Worm (Caenorhabditis elegans): ENCODE data around the gene D1053.2.
A peak's percentile ranks its signal among the peaks of the same experiment; 100 is the strongest.

D1053.2 gene

DNA sequence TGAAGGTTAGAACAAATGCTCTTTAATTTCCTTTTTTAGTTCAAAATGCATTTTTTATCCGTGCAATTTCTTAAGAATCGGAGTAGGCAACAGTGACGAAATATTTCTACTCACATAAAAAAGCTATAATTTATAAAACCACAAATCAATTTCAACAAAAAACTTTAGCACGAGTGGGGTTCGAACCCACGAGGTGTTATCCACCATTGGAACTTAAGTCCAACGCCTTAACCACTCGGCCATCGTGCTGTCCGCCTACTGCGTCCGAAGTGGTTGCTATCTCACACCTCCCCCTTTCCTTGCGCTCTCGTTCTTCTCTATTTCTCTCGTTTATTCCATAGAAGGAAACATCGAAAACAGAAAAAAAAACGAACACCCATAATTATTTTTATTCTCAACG is 29.7 kb downstream of the D1053.2 start (continued):
- TF ChIP-seq hlh-13 (GFP tag; optimal IDR thresholded peaks at IDR 0.05) = peak; percentile 63
- TF ChIP-seq ztf-16 (tag; optimal IDR thresholded peaks at IDR 0.05) = peak; percentile 75
- TF ChIP-seq ceh-14 (tag; optimal IDR thresholded peaks at IDR 0.05) = peak; percentile 54
- TF ChIP-seq elt-4 (tag; optimal IDR thresholded peaks at IDR 0.05) = no peak
- no peak for TF ChIP-seq ceh-30 (tag; optimal IDR thresholded peaks at IDR 0.05)
- peak; percentile 44 for TF ChIP-seq dve-1 (tag; optimal IDR thresholded peaks at IDR 0.05)
- TF ChIP-seq pat-9 (tag; optimal IDR thresholded peaks at IDR 0.05) = peak; percentile 66
- TF ChIP-seq ceh-9 (tag; optimal IDR thresholded peaks at IDR 0.05) = peak; percentile 31
- peak; percentile 57 for TF ChIP-seq K09A11.1 (tag; optimal IDR thresholded peaks at IDR 0.05; ENCODE audit: insufficient read depth)
- peak; percentile 62 for TF ChIP-seq F13H6.1 (tag; optimal IDR thresholded peaks at IDR 0.05)
- peak; percentile 53 for TF ChIP-seq unc-42 (tag; optimal IDR thresholded peaks at IDR 0.05)
- TF ChIP-seq unc-86 (tag; optimal IDR thresholded peaks at IDR 0.05) = peak; percentile 80
- TF ChIP-seq ttx-3 (tag; optimal IDR thresholded peaks at IDR 0.05) = peak; percentile 99
- peak; percentile 36 for TF ChIP-seq ceh-24 (tag; optimal IDR thresholded peaks at IDR 0.05)
- TF ChIP-seq odd-2 (tag; optimal IDR thresholded peaks at IDR 0.05) = peak; percentile 36
- no peak for TF ChIP-seq unc-55 (GFP tag; optimal IDR thresholded peaks at IDR 0.05)
- TF ChIP-seq sox-2 (GFP tag; IDR thresholded peaks at IDR 0.05) = peak; percentile 54; the same call in 1 of the 2 replicates
- TF ChIP-seq hlh-8 (tag; optimal IDR thresholded peaks at IDR 0.05) = peak; percentile 14
- peak; percentile 72 for TF ChIP-seq ceh-31 (tag; optimal IDR thresholded peaks at IDR 0.05)
- peak; percentile 63 for TF ChIP-seq ceh-48 (tag; optimal IDR thresholded peaks at IDR 0.05)
- peak; percentile 70 for TF ChIP-seq gmeb-2 (tag; optimal IDR thresholded peaks at IDR 0.05)
- TF ChIP-seq C08G9.2 (tag; optimal IDR thresholded peaks at IDR 0.05) = peak; percentile 74
- TF ChIP-seq ceh-22 (tag; optimal IDR thresholded peaks at IDR 0.05) = no peak
- TF ChIP-seq lim-6 (tag; optimal IDR thresholded peaks at IDR 0.05) = peak; percentile 7
- peak; percentile 71 for TF ChIP-seq lin-11 (tag; optimal IDR thresholded peaks at IDR 0.05)
- TF ChIP-seq ref-2 (tag; optimal IDR thresholded peaks at IDR 0.05) = peak; percentile 67
- TF ChIP-seq syd-9 (tag; optimal IDR thresholded peaks at IDR 0.05) = peak; percentile 79
- peak; percentile 49 for TF ChIP-seq ahr-1 (tag; optimal IDR thresholded peaks at IDR 0.05)
- TF ChIP-seq rnt-1 (tag; optimal IDR thresholded peaks at IDR 0.05) = peak; percentile 67
- TF ChIP-seq fkh-10 (GFP tag; optimal IDR thresholded peaks at IDR 0.05) = no peak
- TF ChIP-seq fax-1 (tag; optimal IDR thresholded peaks at IDR 0.05) = peak; percentile 69
- TF ChIP-seq unc-3 (GFP tag; conservative IDR thresholded peaks at IDR 0.05) = peak; percentile 82
- peak; percentile 70 for TF ChIP-seq unc-3 (tag; optimal IDR thresholded peaks at IDR 0.05)
- no peak for TF ChIP-seq ceh-45 (GFP tag; IDR thresholded peaks at IDR 0.05)
- TF ChIP-seq pax-1 (tag; optimal IDR thresholded peaks at IDR 0.05) = no peak
- peak; percentile 70 for TF ChIP-seq T23F11.4 (GFP tag; optimal IDR thresholded peaks at IDR 0.05)
- peak; percentile 37 for TF ChIP-seq npax-4 (tag; optimal IDR thresholded peaks at IDR 0.05)
- peak; percentile 78 for TF ChIP-seq tbx-2 (tag; optimal IDR thresholded peaks at IDR 0.05)
- peak; percentile 78 for TF ChIP-seq elt-2 (tag; optimal IDR thresholded peaks at IDR 0.05)
- TF ChIP-seq ceh-18 (tag; optimal IDR thresholded peaks at IDR 0.05) = peak; percentile 51
- peak; percentile 55 for TF ChIP-seq hlh-15 (tag; optimal IDR thresholded peaks at IDR 0.05)
- TF ChIP-seq C38D4.7 (GFP tag; optimal IDR thresholded peaks at IDR 0.05) = peak; percentile 76
- no peak for TF ChIP-seq ama-1 (optimal IDR thresholded peaks at IDR 0.05)
- TF ChIP-seq tbx-7 (tag; optimal IDR thresholded peaks at IDR 0.05) = peak; percentile 23
- TF ChIP-seq ceh-2 (tag; optimal IDR thresholded peaks at IDR 0.05) = peak; percentile 73
- TF ChIP-seq ceh-19 (GFP tag; optimal IDR thresholded peaks at IDR 0.05) = peak; percentile 75
